Fruit fly (Drosophila melanogaster): ENCODE results near the gene CG16743.

Gene CG16743

DNA sequence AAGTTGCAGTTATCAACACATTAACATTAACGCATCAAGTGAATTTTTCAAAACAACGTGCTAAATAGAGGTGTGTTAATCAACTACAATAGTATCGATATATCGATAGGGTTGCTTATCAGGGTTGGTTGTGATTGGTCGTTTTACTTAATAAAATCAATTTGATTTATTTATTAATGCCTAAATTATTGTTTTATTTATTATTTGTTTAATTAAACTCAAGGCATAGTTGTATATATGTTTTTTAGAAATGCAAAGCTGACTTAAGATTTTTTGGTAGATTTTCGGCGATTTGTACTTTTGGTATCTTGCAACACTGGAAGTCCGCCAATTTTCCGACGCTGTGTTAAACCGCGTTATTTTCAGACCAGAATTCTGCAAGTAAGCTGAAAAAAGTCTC is 38.9 kb downstream of the CG16743 start, which contains the start of the genes Art8 and dUTPase (continued):
- TF ChIP-seq CG3847 (GFP tag; IDR thresholded peaks at IDR 0.05), result peak; percentile 83
- TF ChIP-seq Neu2 (GFP tag; optimal IDR thresholded peaks at IDR 0.05; ENCODE audit: borderline replicate concordance), result no peak
- no peak; the same call in 1 of the 2 replicates for TF ChIP-seq danr (GFP tag; IDR thresholded peaks at IDR 0.05)
- peak; percentile 88 for TF ChIP-seq sob (GFP tag; IDR thresholded peaks at IDR 0.05)
- TF ChIP-seq klu (GFP tag; IDR thresholded peaks at IDR 0.05), result peak; percentile 22; the same call in 1 of the 2 replicates
- TF ChIP-seq CG18764 (GFP tag; optimal IDR thresholded peaks at IDR 0.05), result peak; percentile 72
- TF ChIP-seq ftz-f1 (GFP tag; optimal IDR thresholded peaks at IDR 0.05), result no peak
- TF ChIP-seq CG4282 (GFP tag; optimal IDR thresholded peaks at IDR 0.05), result no peak
- peak; percentile 40 for TF ChIP-seq Fer2 (tag; optimal IDR thresholded peaks at IDR 0.05)
- TF ChIP-seq CG9727 (GFP tag; optimal IDR thresholded peaks at IDR 0.05), result peak; percentile 74
- peak; percentile 89 for TF ChIP-seq Sry-δ (GFP tag; optimal IDR thresholded peaks at IDR 0.05)
- peak; percentile 91 for TF ChIP-seq Nf-YC (tag; optimal IDR thresholded peaks at IDR 0.05)
- TF ChIP-seq CG13775 (GFP tag; optimal IDR thresholded peaks at IDR 0.05), result peak; percentile 79
- no peak for TF ChIP-seq CG8089 (GFP tag; optimal IDR thresholded peaks at IDR 0.05)
- no peak for TF ChIP-seq hth (optimal IDR thresholded peaks at IDR 0.05)
- peak; percentile 70 for TF ChIP-seq CG8290 (GFP tag; optimal IDR thresholded peaks at IDR 0.05)
- no peak for TF ChIP-seq CG8290 (tag; optimal IDR thresholded peaks at IDR 0.05)
- TF ChIP-seq lab (GFP tag; optimal IDR thresholded peaks at IDR 0.05), result no peak
- no peak for TF ChIP-seq CG12219 (GFP tag; optimal IDR thresholded peaks at IDR 0.05)
- TF ChIP-seq sima (GFP tag; optimal IDR thresholded peaks at IDR 0.05), result no peak
- TF ChIP-seq CG10147 (GFP tag; optimal IDR thresholded peaks at IDR 0.05), result no peak
- TF ChIP-seq CG16813 (GFP tag; IDR thresholded peaks at IDR 0.05; ENCODE audit: partially characterized antibody), result peak; percentile 85
- TF ChIP-seq insv (GFP tag; optimal IDR thresholded peaks at IDR 0.05), result peak in 1 of 2 experiments; percentile 25
- no peak for TF ChIP-seq pb (GFP tag; optimal IDR thresholded peaks at IDR 0.05)
- no peak for TF ChIP-seq dan (GFP tag; IDR thresholded peaks at IDR 0.05)
- TF ChIP-seq exex (tag; optimal IDR thresholded peaks at IDR 0.05), result peak; percentile 45
- TF ChIP-seq nerfin-1 (tag; optimal IDR thresholded peaks at IDR 0.05), result peak; percentile 56
- TF ChIP-seq CG12744 (GFP tag; optimal IDR thresholded peaks at IDR 0.05), result peak; percentile 30
- TF ChIP-seq dm (GFP tag; optimal IDR thresholded peaks at IDR 0.05), result peak; percentile 63
- peak; percentile 83 for TF ChIP-seq HLH4C (GFP tag; IDR thresholded peaks at IDR 0.05; ENCODE audit: partially characterized antibody)
- peak; percentile 90 for TF ChIP-seq sens (GFP tag)
- no peak for TF ChIP-seq CG11398 (GFP tag; optimal IDR thresholded peaks at IDR 0.05)
- TF ChIP-seq Myb (GFP tag; optimal IDR thresholded peaks at IDR 0.05), result peak; percentile 80
- no peak for TF ChIP-seq mirr (GFP tag; optimal IDR thresholded peaks at IDR 0.05)
- no peak for TF ChIP-seq gcm2 (GFP tag; optimal IDR thresholded peaks at IDR 0.05)
- TF ChIP-seq CG7372 (GFP tag; IDR thresholded peaks at IDR 0.05), result no peak
- peak; percentile 75 for TF ChIP-seq Nf-YB (GFP tag; optimal IDR thresholded peaks at IDR 0.05)
- TF ChIP-seq stc (GFP tag; IDR thresholded peaks at IDR 0.05), result peak; percentile 54; the same call in 1 of the 2 replicates
- TF ChIP-seq hbn (GFP tag; IDR thresholded peaks at IDR 0.05; ENCODE audit: partially characterized antibody), result peak; percentile 85
- TF ChIP-seq chif (GFP tag; optimal IDR thresholded peaks at IDR 0.05), result peak in 1 of 2 experiments; percentile 27
- peak; percentile 73 for TF ChIP-seq CG7271 (tag; optimal IDR thresholded peaks at IDR 0.05)
- peak; percentile 51 for TF ChIP-seq CG18476 (GFP tag; optimal IDR thresholded peaks at IDR 0.05)
- TF ChIP-seq Xbp1 (GFP tag; optimal IDR thresholded peaks at IDR 0.05), result peak; percentile 79
- no peak for TF ChIP-seq crol (GFP tag; IDR thresholded peaks at IDR 0.05)
- peak; percentile 69 for TF ChIP-seq slou (GFP tag; optimal IDR thresholded peaks at IDR 0.05)
- no peak for TF ChIP-seq yki (optimal IDR thresholded peaks at IDR 0.05)
- no peak for TF ChIP-seq CG3163 (GFP tag; optimal IDR thresholded peaks at IDR 0.05)
- 0 out of 2 replicates have a peak, but pooled peaks have one; percentile 34 for TF ChIP-seq seq (GFP tag; IDR thresholded peaks at IDR 0.05)
- TF ChIP-seq pros (GFP tag; optimal IDR thresholded peaks at IDR 0.05), result no peak
- peak; percentile 33 for TF ChIP-seq CG6272 (GFP tag; IDR thresholded peaks at IDR 0.05)
- peak; percentile 58 for TF ChIP-seq sisA (GFP tag; IDR thresholded peaks at IDR 0.05)
- TF ChIP-seq repo (GFP tag; optimal IDR thresholded peaks at IDR 0.05), result no peak
- TF ChIP-seq CG17802 (tag; optimal IDR thresholded peaks at IDR 0.05), result no peak
